Fruit fly (Drosophila melanogaster) whole organism, wandering third instar larva: ENCODE measurements around the gene strat.

Experiments used
- Abd-B ChIP-seq: fragments of >200 bp; optimal IDR thresholded peaks from 2 replicates; lab custom pipeline; 2017; ENCODE audit warnings: missing biosample characterization, missing genetic modification characterization
- CG32264 ChIP-seq: fragments of 200-800 bp; sonication (Bioruptor generic); optimal IDR thresholded peaks from 2 replicates; lab custom pipeline; 2016; ENCODE audit warnings: missing biosample characterization, missing genetic modification characterization
- CrebA ChIP-seq: fragments of 200-800 bp; sonication (Bioruptor generic); optimal IDR thresholded peaks from 2 replicates; lab custom pipeline; 2016; ENCODE audit warnings: missing biosample characterization, mild to moderate bottlenecking, missing genetic modification characterization, borderline replicate concordance
- Dfd ChIP-seq: fragments of >200 bp; optimal IDR thresholded peaks from 2 replicates; lab custom pipeline; 2017; ENCODE audit warnings: missing biosample characterization, missing genetic modification characterization
- Myc ChIP-seq: fragments of >200 bp; optimal IDR thresholded peaks from 2 replicates; lab custom pipeline; 2017
- N ChIP-seq: fragments of >200 bp; optimal IDR thresholded peaks from 2 replicates; lab custom pipeline; 2018; ENCODE audit warnings: missing biosample characterization, missing external identifiers, missing genetic modification characterization
- Vsx2 ChIP-seq: fragments of 200-300, 225-300 bp; sonication (Bioruptor generic); optimal IDR thresholded peaks from 2 replicates; lab custom pipeline; 2018; ENCODE audit warnings: missing biosample characterization, missing genetic modification characterization; ENCODE audit not compliant: partially characterized antibody
- dmrt93B ChIP-seq: fragments of 200-800 bp; sonication (Bioruptor generic); optimal IDR thresholded peaks from 2 replicates; lab custom pipeline; 2018; ENCODE audit warnings: missing biosample characterization, mild to moderate bottlenecking, missing genetic modification characterization
- h ChIP-seq: fragments of 200-800 bp; sonication (Bioruptor generic); optimal IDR thresholded peaks from 3 replicates; lab custom pipeline; 2016; ENCODE audit warnings: missing biosample characterization, mild to moderate bottlenecking, missing genetic modification characterization
- lola ChIP-seq: fragments of >200 bp; optimal IDR thresholded peaks from 2 replicates; lab custom pipeline; 2017; ENCODE audit warnings: missing biosample characterization, missing genetic modification characterization
- psq ChIP-seq: fragments of 200-800 bp; sonication (Bioruptor generic); optimal IDR thresholded peaks from 3 replicates; lab custom pipeline; 2017; ENCODE audit warnings: missing biosample characterization, mild to moderate bottlenecking, missing genetic modification characterization, moderate library complexity
- tai ChIP-seq: sonication (Bioruptor generic); optimal IDR thresholded peaks from 2 replicates; lab custom pipeline; 2016; ENCODE audit warnings: missing biosample characterization, missing genetic modification characterization
- usp ChIP-seq: fragments of >200 bp; optimal IDR thresholded peaks from 2 replicates; lab custom pipeline; 2017; ENCODE audit warnings: missing biosample characterization, missing genetic modification characterization

DNA sequence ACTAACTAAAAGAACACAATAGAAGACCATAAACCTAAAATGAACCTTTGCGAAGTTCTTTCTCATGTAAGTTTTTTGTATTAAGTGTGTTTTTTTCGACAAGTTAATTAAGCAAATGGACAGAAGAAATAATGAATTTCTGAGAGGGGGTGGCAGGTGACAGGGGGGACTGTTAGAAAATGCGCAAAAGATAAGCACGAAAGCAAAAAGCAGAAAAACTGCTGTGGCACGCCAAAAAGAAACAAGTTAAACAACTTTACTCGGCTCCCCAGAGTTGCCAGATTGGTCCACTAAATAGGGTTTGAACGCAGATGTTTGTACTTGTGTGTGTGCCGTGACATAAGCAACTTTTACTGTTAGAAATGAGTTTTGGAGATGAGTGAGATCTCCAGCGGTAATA is 43.2 kb upstream of the strat start:
- TF ChIP-seq Abd-B (GFP tag; lab: Kevin White, UChicago), result no peak
- no peak for TF ChIP-seq h
- TF ChIP-seq lola (GFP tag; lab: Kevin White, UChicago), result no peak
- TF ChIP-seq CG32264, result no peak
- no peak for TF ChIP-seq Dfd (GFP tag; lab: Kevin White, UChicago)
- TF ChIP-seq Myc (lab: Kevin White, UChicago), result no peak
- no peak for TF ChIP-seq dmrt93B
- no peak for TF ChIP-seq Vsx2
- no peak for TF ChIP-seq CrebA (GFP tag; lab: Kevin White, UChicago)
- TF ChIP-seq tai, result no peak
- TF ChIP-seq N (GFP tag; lab: Kevin White, UChicago), result no peak
- no peak for TF ChIP-seq usp (GFP tag; lab: Kevin White, UChicago)
- TF ChIP-seq psq (GFP tag; lab: Kevin White, UChicago), result no peak
